Worm (Caenorhabditis elegans): Measurements from ENCODE around the gene F10D7.3.

The F10D7.3 gene

ce11 chrX:17420585-17421459, 46.4 kb upstream of the F10D7.3 start:
- no peak for TF ChIP-seq ceh-48 (tag; optimal IDR thresholded peaks at IDR 0.05)
- no peak for TF ChIP-seq ceh-34 (tag; optimal IDR thresholded peaks at IDR 0.05)
- no peak for TF ChIP-seq ama-1 (optimal IDR thresholded peaks at IDR 0.05)
- TF ChIP-seq hlh-15 (tag; optimal IDR thresholded peaks at IDR 0.05): no peak
- TF ChIP-seq sdc-2 (tag; optimal IDR thresholded peaks at IDR 0.05): peak; percentile 4
- peak; percentile 31 for TF ChIP-seq elt-4 (tag; optimal IDR thresholded peaks at IDR 0.05)
- TF ChIP-seq tbx-2 (tag; optimal IDR thresholded peaks at IDR 0.05): no peak
- no peak for TF ChIP-seq nhr-11 (tag; optimal IDR thresholded peaks at IDR 0.05)
- no peak for TF ChIP-seq ceh-2 (tag; optimal IDR thresholded peaks at IDR 0.05)
- TF ChIP-seq hlh-6 (tag; optimal IDR thresholded peaks at IDR 0.05): no peak
- TF ChIP-seq ets-4 (tag; optimal IDR thresholded peaks at IDR 0.05): no peak
- no peak for TF ChIP-seq fax-1 (tag; optimal IDR thresholded peaks at IDR 0.05)

ce11 chrX:17419813-17420584, 45.6 kb upstream of the F10D7.3 start:
- TF ChIP-seq T23F11.4 (GFP tag; optimal IDR thresholded peaks at IDR 0.05): no peak
- TF ChIP-seq nfya-1 (tag; optimal IDR thresholded peaks at IDR 0.05): no peak
- no peak for TF ChIP-seq ceh-48 (tag; optimal IDR thresholded peaks at IDR 0.05)
- no peak for TF ChIP-seq odd-2 (tag; optimal IDR thresholded peaks at IDR 0.05)

ce11 chrX:17417505-17418004, 43.1 kb upstream of the F10D7.3 start:
- TF ChIP-seq hlh-8 (tag; optimal IDR thresholded peaks at IDR 0.05): no peak

ce11 chrX:17413868-17414267, 39.4 kb upstream of the F10D7.3 start, which contains the start of gene crb-1:
Gene crb-1, minus strand, starts transcription at chrX:17414014.
- TF ChIP-seq tbx-2 (tag; optimal IDR thresholded peaks at IDR 0.05): no peak
- TF ChIP-seq ceh-48 (tag; optimal IDR thresholded peaks at IDR 0.05): no peak
- TF ChIP-seq ahr-1 (tag; optimal IDR thresholded peaks at IDR 0.05): no peak
- TF ChIP-seq pha-4 (tag; optimal IDR thresholded peaks at IDR 0.05): no peak
- no peak for TF ChIP-seq ceh-24 (tag; optimal IDR thresholded peaks at IDR 0.05)
- no peak for TF ChIP-seq C08G9.2 (tag; optimal IDR thresholded peaks at IDR 0.05)
- no peak for TF ChIP-seq K02D7.2 (tag; optimal IDR thresholded peaks at IDR 0.05)
- no peak for TF ChIP-seq ceh-30 (tag; optimal IDR thresholded peaks at IDR 0.05)
- no peak for TF ChIP-seq pax-1 (tag; optimal IDR thresholded peaks at IDR 0.05)
- TF ChIP-seq ceh-22 (tag; optimal IDR thresholded peaks at IDR 0.05): no peak
- TF ChIP-seq ets-4 (tag; optimal IDR thresholded peaks at IDR 0.05): no peak
- TF ChIP-seq ceh-9 (tag; optimal IDR thresholded peaks at IDR 0.05): no peak
- no peak for TF ChIP-seq ceh-19 (GFP tag; optimal IDR thresholded peaks at IDR 0.05)
- TF ChIP-seq zip-5 (tag; optimal IDR thresholded peaks at IDR 0.05): no peak
- no peak for TF ChIP-seq T23F11.4 (GFP tag; optimal IDR thresholded peaks at IDR 0.05)

ce11 chrX:17412642-17413041, 38.2 kb upstream of the F10D7.3 start:
- no peak for TF ChIP-seq unc-42 (tag; optimal IDR thresholded peaks at IDR 0.05)
- TF ChIP-seq unc-86 (tag; optimal IDR thresholded peaks at IDR 0.05): no peak
- no peak for TF ChIP-seq unc-3 (GFP tag; conservative IDR thresholded peaks at IDR 0.05)
- TF ChIP-seq unc-3 (tag; optimal IDR thresholded peaks at IDR 0.05): no peak
- TF ChIP-seq mec-3 (tag; optimal IDR thresholded peaks at IDR 0.05; ENCODE audit: borderline replicate concordance): no peak
- TF ChIP-seq npax-4 (tag; optimal IDR thresholded peaks at IDR 0.05): no peak
- TF ChIP-seq nhr-232 (tag; optimal IDR thresholded peaks at IDR 0.05): no peak
- TF ChIP-seq hlh-6 (tag; optimal IDR thresholded peaks at IDR 0.05): no peak
- TF ChIP-seq ceh-30 (tag; optimal IDR thresholded peaks at IDR 0.05): no peak
- no peak for TF ChIP-seq hlh-15 (tag; optimal IDR thresholded peaks at IDR 0.05)
- TF ChIP-seq gmeb-2 (tag; optimal IDR thresholded peaks at IDR 0.05): no peak
- no peak for TF ChIP-seq nfya-1 (tag; optimal IDR thresholded peaks at IDR 0.05)
